Fruit fly (Drosophila melanogaster): ENCODE results near the gene Pgant5.

Pgant5 gene

dm6 chr2L:5070797-5071579 is 22.4 kb downstream of the Pgant5 start, which contains the start of gene RpL37A (continued):
- TF ChIP-seq Hr51 (GFP tag; optimal IDR thresholded peaks at IDR 0.05) (peak; percentile 58 to 81), CG4360 (GFP tag; IDR thresholded peaks at IDR 0.05) (no peak), HmgD (GFP tag; optimal IDR thresholded peaks at IDR 0.05) (peak; percentile 65), CG17829 (tag; optimal IDR thresholded peaks at IDR 0.05) (peak; percentile 84), CrebB (tag; optimal IDR thresholded peaks at IDR 0.05) (peak; percentile 59), zf30C (GFP tag; optimal IDR thresholded peaks at IDR 0.05) (peak; percentile 28), Rfx (GFP tag; IDR thresholded peaks at IDR 0.05) (peak; percentile 87), CG15696 (tag; optimal IDR thresholded peaks at IDR 0.05) (peak; percentile 28), CG3847 (GFP tag; IDR thresholded peaks at IDR 0.05) (peak; percentile 77), Bdp1 (GFP tag; optimal IDR thresholded peaks at IDR 0.05) (peak; percentile 62), Adf1 (GFP tag; IDR thresholded peaks at IDR 0.05) (peak; percentile 47), CG2116 (GFP tag; optimal IDR thresholded peaks at IDR 0.05) (peak; percentile 86), zen2 (GFP tag; IDR thresholded peaks at IDR 0.05; ENCODE audit: partially characterized antibody) (no peak), cg (GFP tag; optimal IDR thresholded peaks at IDR 0.05) (no peak), eyg (GFP tag; optimal IDR thresholded peaks at IDR 0.05) (peak; percentile 83), fd96Cb (tag; optimal IDR thresholded peaks at IDR 0.05) (peak; percentile 20), CG1647 (GFP tag; optimal IDR thresholded peaks at IDR 0.05) (peak; percentile 71), kay (GFP tag; optimal IDR thresholded peaks at IDR 0.05) (no peak), amos (GFP tag; IDR thresholded peaks at IDR 0.05; ENCODE audit: partially characterized antibody) (peak; percentile 48), Fer1 (GFP tag; optimal IDR thresholded peaks at IDR 0.05) (peak; percentile 92), CG14667 (GFP tag; IDR thresholded peaks at IDR 0.05) (no peak), dan (GFP tag; IDR thresholded peaks at IDR 0.05) (no peak), ash1 (GFP tag; optimal IDR thresholded peaks at IDR 0.05) (peak; percentile 74), Hsf (GFP tag; optimal IDR thresholded peaks at IDR 0.05) (peak; percentile 85), HLHmδ (GFP tag; optimal IDR thresholded peaks at IDR 0.05) (peak; percentile 88), CG17612 (GFP tag; IDR thresholded peaks at IDR 0.05) (no peak; the same call in 1 of the 2 replicates), CG18476 (GFP tag; optimal IDR thresholded peaks at IDR 0.05) (peak; percentile 63), tna (GFP tag; IDR thresholded peaks at IDR 0.05; ENCODE audit: partially characterized antibody) (no peak), CG6765 (GFP tag; optimal IDR thresholded peaks at IDR 0.05) (peak; percentile 94), croc (GFP tag; conservative IDR thresholded peaks at IDR 0.05) (no peak), CG6813 (GFP tag; optimal IDR thresholded peaks at IDR 0.05) (peak; percentile 87), kni (GFP tag; optimal IDR thresholded peaks at IDR 0.05) (peak; percentile 85), maf-S (GFP tag; optimal IDR thresholded peaks at IDR 0.05) (peak; percentile 76), bab2 (GFP tag; optimal IDR thresholded peaks at IDR 0.05) (peak; percentile 23), CG7357 (GFP tag; IDR thresholded peaks at IDR 0.05) (no peak), pita (GFP tag; optimal IDR thresholded peaks at IDR 0.05) (peak; percentile 83), CG18011 (GFP tag; optimal IDR thresholded peaks at IDR 0.05) (peak; percentile 31), YL-1 (GFP tag; optimal IDR thresholded peaks at IDR 0.05) (peak; percentile 97), Dad (GFP tag; optimal IDR thresholded peaks at IDR 0.05) (peak; percentile 73), jing (GFP tag; optimal IDR thresholded peaks at IDR 0.05) (no peak), CG6689 (GFP tag; IDR thresholded peaks at IDR 0.05) (peak; percentile 50), tup (GFP tag; optimal IDR thresholded peaks at IDR 0.05) (peak; percentile 30), CG8924 (tag; optimal IDR thresholded peaks at IDR 0.05) (peak; percentile 69), salm (tag; optimal IDR thresholded peaks at IDR 0.05) (peak; percentile 74), CG10321 (GFP tag; IDR thresholded peaks at IDR 0.05) (peak; percentile 58; the same call in 1 of the 2 replicates), ewg (GFP tag; optimal IDR thresholded peaks at IDR 0.05) (peak; percentile 75), ham (GFP tag; IDR thresholded peaks at IDR 0.05) (0 out of 2 replicates have a peak, but pooled peaks have one; percentile 21), Sox100B (GFP tag; optimal IDR thresholded peaks at IDR 0.05) (peak; percentile 80), en (GFP tag; optimal IDR thresholded peaks at IDR 0.05) (peak; percentile 47)
